Worm (Caenorhabditis elegans) whole organism, midembryonic: ENCODE data around the gene dnj-2.

Source experiments
- T22C8.4 ChIP-seq: fragments of 200-800 bp; sonication (Bioruptor generic); IDR thresholded peaks from 2 replicates; pipeline ENCODE4 v1.3.6; 2022; ENCODE audit warnings: missing genetic modification characterization, missing compliant biosample characterization
- cog-1 ChIP-seq: sonication (generic microtip); optimal IDR thresholded peaks from 2 replicates; lab custom pipeline; 2016; ENCODE audit warnings: missing genetic modification characterization, missing compliant biosample characterization
- flt-1 ChIP-seq: fragments of 200-800 bp; sonication (Bioruptor generic); IDR thresholded peaks from 2 replicates; pipeline ENCODE4 v1.3.6; 2022; ENCODE audit warnings: missing genetic modification characterization, missing compliant biosample characterization
- klf-2 ChIP-seq: fragments of 200-800 bp; sonication (Bioruptor generic); conservative IDR thresholded peaks from 2 replicates; pipeline ENCODE4 v1.3.6; 2022; ENCODE audit warnings: missing genetic modification reagents, missing genetic modification characterization, missing compliant biosample characterization
- med-1 ChIP-seq: sonication (generic microtip); optimal IDR thresholded peaks from 2 replicates; lab custom pipeline; 2017; ENCODE audit warnings: missing genetic modification characterization, mild to moderate bottlenecking, missing compliant biosample characterization, antibody characterized with exemption, missing genetic modification reagents; ENCODE audit not compliant: insufficient read depth
- ref-1 ChIP-seq: fragments of 200-800 bp; sonication (Bioruptor generic); conservative IDR thresholded peaks from 2 replicates; pipeline ENCODE4 v1.3.6; 2022; ENCODE audit warnings: missing genetic modification reagents, missing genetic modification characterization, missing compliant biosample characterization
- tab-1 ChIP-seq: fragments of 200-800 bp; sonication (Bioruptor generic); IDR thresholded peaks from 2 replicates; pipeline ENCODE4 v1.3.6; 2022; ENCODE audit warnings: missing genetic modification characterization, missing compliant biosample characterization
- ztf-23 ChIP-seq: fragments of 200-800 bp; sonication (Bioruptor generic); IDR thresholded peaks from 2 replicates; pipeline ENCODE4 v1.3.6; 2022; ENCODE audit warnings: missing genetic modification reagents, missing genetic modification characterization, missing compliant biosample characterization
- ztf-29 ChIP-seq: fragments of 200-800 bp; sonication (Bioruptor generic); IDR thresholded peaks from 2 replicates; pipeline ENCODE4 v1.3.6; 2022; ENCODE audit warnings: missing genetic modification reagents, missing genetic modification characterization, missing compliant biosample characterization

- TF ChIP-seq tab-1: no peak
- no peak for TF ChIP-seq flt-1 (GFP tag; lab: Robert Waterston, UW)
- no peak for TF ChIP-seq cog-1 (tag; lab: Kevin White, UChicago)
- TF ChIP-seq klf-2: no peak
- no peak for TF ChIP-seq ztf-23
- no peak for TF ChIP-seq med-1
- TF ChIP-seq T22C8.4 (GFP tag; lab: Robert Waterston, UW): no peak
- no peak for TF ChIP-seq ztf-29 (GFP tag; lab: Robert Waterston, UW)
- no peak for TF ChIP-seq ref-1 (GFP tag; lab: Robert Waterston, UW)
These were observed 6.1 kb upstream of the dnj-2 start, which contains the start of gene B0035.18 for ce11 chrIV:11319884-11320362.
